Fruit fly (Drosophila melanogaster) whole organism, wandering third instar larva: ENCODE results near the gene beat-IIb.

Experiments used
- Abd-B ChIP-seq: fragments of >200 bp; optimal IDR thresholded peaks from 2 replicates; lab custom pipeline; 2017; ENCODE audit warnings: missing biosample characterization, missing genetic modification characterization
- CG32264 ChIP-seq: fragments of 200-800 bp; sonication (Bioruptor generic); optimal IDR thresholded peaks from 2 replicates; lab custom pipeline; 2016; ENCODE audit warnings: missing biosample characterization, missing genetic modification characterization
- CG9705 ChIP-seq: fragments of 200-800 bp; sonication (Bioruptor generic); optimal IDR thresholded peaks from 2 replicates; lab custom pipeline; 2018; ENCODE audit warnings: missing biosample characterization, mild to moderate bottlenecking, missing genetic modification characterization
- CrebA ChIP-seq: fragments of 200-800 bp; sonication (Bioruptor generic); optimal IDR thresholded peaks from 2 replicates; lab custom pipeline; 2016; ENCODE audit warnings: missing biosample characterization, mild to moderate bottlenecking, missing genetic modification characterization, borderline replicate concordance
- Dif ChIP-seq: fragments of 200-275, 200-300 bp; sonication (Bioruptor generic); optimal IDR thresholded peaks from 2 replicates; lab custom pipeline; 2018; ENCODE audit warnings: missing biosample characterization, missing genetic modification characterization; ENCODE audit not compliant: partially characterized antibody
- GATAd ChIP-seq: sonication (Bioruptor generic); optimal IDR thresholded peaks from 2 replicates; lab custom pipeline; 2016; ENCODE audit warnings: missing biosample characterization, missing genetic modification characterization
- HLH106 ChIP-seq: fragments of 200-800 bp; optimal IDR thresholded peaks from 3 replicates; lab custom pipeline; 2019; ENCODE audit warnings: missing biosample characterization, mild to moderate bottlenecking, missing genetic modification characterization, moderate library complexity
- Hnf4 ChIP-seq: fragments of 200-800 bp; sonication (Bioruptor generic); optimal IDR thresholded peaks from 2 replicates; lab custom pipeline; 2016; ENCODE audit warnings: missing biosample characterization, mild to moderate bottlenecking, missing genetic modification characterization
- Hr78 ChIP-seq: fragments of >200 bp; optimal IDR thresholded peaks from 2 replicates; lab custom pipeline; 2017; ENCODE audit warnings: missing biosample characterization, missing genetic modification characterization
- Hr83 ChIP-seq: fragments of 200-300 bp; sonication (Bioruptor generic); optimal IDR thresholded peaks from 2 replicates; lab custom pipeline; 2016; ENCODE audit warnings: missing biosample characterization, mild to moderate bottlenecking, missing genetic modification characterization, moderate library complexity; ENCODE audit not compliant: poor library complexity, severe bottlenecking
- Jra ChIP-seq: sonication (Bioruptor generic); optimal IDR thresholded peaks from 2 replicates; lab custom pipeline; 2016; ENCODE audit warnings: missing biosample characterization, missing genetic modification characterization
- Mio ChIP-seq: sonication (Bioruptor generic); optimal IDR thresholded peaks from 2 replicates; lab custom pipeline; 2016; ENCODE audit warnings: missing biosample characterization, missing genetic modification characterization
- Myc ChIP-seq: fragments of >200 bp; optimal IDR thresholded peaks from 2 replicates; lab custom pipeline; 2017
- N ChIP-seq: fragments of >200 bp; optimal IDR thresholded peaks from 2 replicates; lab custom pipeline; 2018; ENCODE audit warnings: missing biosample characterization, missing external identifiers, missing genetic modification characterization
- OdsH ChIP-seq: fragments of 200-800 bp; sonication (Bioruptor generic); optimal IDR thresholded peaks from 2 replicates; lab custom pipeline; 2016; ENCODE audit warnings: missing biosample characterization, mild to moderate bottlenecking, missing genetic modification characterization
- Rel ChIP-seq, 2 experiments: fragments of 200-800 bp; sonication (Bioruptor generic) in 1 of 2; optimal IDR thresholded peaks; 2 replicates in 1 of 2; 3 replicates in 1 of 2; lab custom pipeline; 2016 to 2019; ENCODE audit warnings: mild to moderate bottlenecking in 2 of 2, missing biosample characterization in 2 of 2, missing genetic modification characterization in 2 of 2, moderate library complexity in 1 of 2
- Sp1 ChIP-seq: fragments of 200-800 bp; sonication (Bioruptor generic); optimal IDR thresholded peaks from 3 replicates; lab custom pipeline; 2019; ENCODE audit warnings: missing biosample characterization, mild to moderate bottlenecking, missing genetic modification characterization, moderate library complexity
- br ChIP-seq: fragments of 200-800 bp; sonication (Bioruptor generic); optimal IDR thresholded peaks from 2 replicates; lab custom pipeline; 2016; ENCODE audit warnings: missing biosample characterization, missing genetic modification characterization
- brk ChIP-seq: fragments of 200-800 bp; sonication (Bioruptor generic); optimal IDR thresholded peaks from 2 replicates; lab custom pipeline; 2016; ENCODE audit warnings: missing biosample characterization, mild to moderate bottlenecking, missing genetic modification characterization
- dl ChIP-seq, 2 experiments: fragments of 175-275, 200-275 bp in 1 of 2; fragments of 200-275 bp in 1 of 2; sonication (Bioruptor generic); optimal IDR thresholded peaks; lab custom pipeline; 2018; ENCODE audit warnings: mild to moderate bottlenecking in 2 of 2, missing biosample characterization in 2 of 2, missing genetic modification characterization in 2 of 2, moderate library complexity in 2 of 2; ENCODE audit not compliant: partially characterized antibody in 2 of 2, insufficient read depth in 1 of 2
- dmrt93B ChIP-seq: fragments of 200-800 bp; sonication (Bioruptor generic); optimal IDR thresholded peaks from 2 replicates; lab custom pipeline; 2018; ENCODE audit warnings: missing biosample characterization, mild to moderate bottlenecking, missing genetic modification characterization
- dsf ChIP-seq: sonication (Bioruptor generic); optimal IDR thresholded peaks from 2 replicates; lab custom pipeline; 2016; ENCODE audit warnings: missing biosample characterization, missing genetic modification characterization, borderline replicate concordance
- ey ChIP-seq: fragments of 200-800 bp; sonication (Bioruptor generic); optimal IDR thresholded peaks from 2 replicates; lab custom pipeline; 2016; ENCODE audit warnings: missing biosample characterization, missing genetic modification characterization
- foxo ChIP-seq, 2 experiments: fragments of 200-800 bp; sonication (Bioruptor generic); optimal IDR thresholded peaks; 2 replicates in 1 of 2; 3 replicates in 1 of 2; lab custom pipeline; 2016 to 2017; ENCODE audit warnings: missing biosample characterization in 2 of 2, missing genetic modification characterization in 2 of 2
- fru ChIP-seq: fragments of 200-800 bp; sonication (Bioruptor generic); optimal IDR thresholded peaks from 3 replicates; lab custom pipeline; 2016; ENCODE audit warnings: missing biosample characterization, mild to moderate bottlenecking, missing genetic modification characterization
- h ChIP-seq: fragments of 200-800 bp; sonication (Bioruptor generic); optimal IDR thresholded peaks from 3 replicates; lab custom pipeline; 2016; ENCODE audit warnings: missing biosample characterization, mild to moderate bottlenecking, missing genetic modification characterization
- jim ChIP-seq: fragments of 175-275, 200-325 bp; sonication (Bioruptor generic); optimal IDR thresholded peaks from 2 replicates; lab custom pipeline; 2016; ENCODE audit warnings: missing biosample characterization, mild to moderate bottlenecking, missing genetic modification characterization
- lola ChIP-seq: fragments of >200 bp; optimal IDR thresholded peaks from 2 replicates; lab custom pipeline; 2017; ENCODE audit warnings: missing biosample characterization, missing genetic modification characterization
- pan ChIP-seq: fragments of >200 bp; optimal IDR thresholded peaks from 2 replicates; lab custom pipeline; 2017
- psq ChIP-seq: fragments of 200-800 bp; sonication (Bioruptor generic); optimal IDR thresholded peaks from 3 replicates; lab custom pipeline; 2017; ENCODE audit warnings: missing biosample characterization, mild to moderate bottlenecking, missing genetic modification characterization, moderate library complexity
- rgr ChIP-seq: fragments of 200-800 bp; sonication (Bioruptor generic); optimal IDR thresholded peaks from 3 replicates; lab custom pipeline; 2016; ENCODE audit warnings: missing biosample characterization, mild to moderate bottlenecking, missing genetic modification characterization
- sage ChIP-seq: fragments of 200-800 bp; sonication (Bioruptor generic); optimal IDR thresholded peaks from 2 replicates; lab custom pipeline; 2016; ENCODE audit warnings: missing biosample characterization, mild to moderate bottlenecking, missing genetic modification characterization
- tai ChIP-seq: sonication (Bioruptor generic); optimal IDR thresholded peaks from 2 replicates; lab custom pipeline; 2016; ENCODE audit warnings: missing biosample characterization, missing genetic modification characterization
- usp ChIP-seq: fragments of >200 bp; optimal IDR thresholded peaks from 2 replicates; lab custom pipeline; 2017; ENCODE audit warnings: missing biosample characterization, missing genetic modification characterization
- woc ChIP-seq: sonication (Bioruptor generic); optimal IDR thresholded peaks from 2 replicates; lab custom pipeline; 2016; ENCODE audit warnings: missing biosample characterization, mild to moderate bottlenecking, missing genetic modification characterization

The beat-IIb gene

DNA sequence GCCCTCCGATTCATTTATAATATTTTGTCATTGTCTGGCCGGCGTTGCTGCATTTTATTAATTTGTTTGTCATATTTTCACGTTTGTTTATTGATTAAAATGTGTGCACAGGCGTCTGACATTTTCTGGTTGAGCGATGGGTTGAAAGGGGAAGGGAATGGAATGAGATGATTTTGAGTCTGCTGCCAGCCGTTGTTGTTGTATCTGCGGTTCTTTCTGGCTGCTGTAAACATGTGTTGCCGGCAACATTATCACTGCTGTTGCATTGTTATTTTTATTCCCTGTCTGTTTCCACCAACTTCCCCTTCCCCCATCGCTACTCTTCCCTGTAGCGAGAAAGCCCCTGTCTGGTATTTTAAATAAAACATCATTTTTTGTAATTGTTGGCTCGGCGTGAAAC lies 15.6 kb downstream of the beat-IIb start:
- no peak for TF ChIP-seq OdsH (GFP tag; lab: Kevin White, UChicago)
- TF ChIP-seq tai (GFP tag; lab: Kevin White, UChicago): no peak
- no peak for TF ChIP-seq br (GFP tag; lab: Kevin White, UChicago)
- no peak for TF ChIP-seq usp
- TF ChIP-seq dl (GFP tag; optimal IDR thresholded peaks at IDR 0.05; lab: Kevin White, UChicago; ENCODE audit: insufficient read depth in 1 of 2, partially characterized antibody in 2 of 2): no peak
- TF ChIP-seq Jra (GFP tag; lab: Kevin White, UChicago): no peak
- TF ChIP-seq Hr78 (GFP tag; lab: Kevin White, UChicago): no peak
- no peak for TF ChIP-seq CrebA (GFP tag; lab: Kevin White, UChicago)
- no peak for TF ChIP-seq fru (GFP tag; lab: Kevin White, UChicago)
- TF ChIP-seq psq (GFP tag; lab: Kevin White, UChicago): no peak
- TF ChIP-seq Abd-B (GFP tag; lab: Kevin White, UChicago): no peak
- TF ChIP-seq Dif (GFP tag; lab: Kevin White, UChicago): no peak
- TF ChIP-seq CG32264 (GFP tag; lab: Kevin White, UChicago): no peak
- no peak for TF ChIP-seq ey (GFP tag; lab: Kevin White, UChicago)
- TF ChIP-seq Hr83 (GFP tag; lab: Kevin White, UChicago): no peak
- no peak for TF ChIP-seq N (GFP tag; lab: Kevin White, UChicago)
- TF ChIP-seq brk (GFP tag; lab: Kevin White, UChicago): no peak
- no peak for TF ChIP-seq foxo (GFP tag; optimal IDR thresholded peaks at IDR 0.05; lab: Kevin White, UChicago)

DNA sequence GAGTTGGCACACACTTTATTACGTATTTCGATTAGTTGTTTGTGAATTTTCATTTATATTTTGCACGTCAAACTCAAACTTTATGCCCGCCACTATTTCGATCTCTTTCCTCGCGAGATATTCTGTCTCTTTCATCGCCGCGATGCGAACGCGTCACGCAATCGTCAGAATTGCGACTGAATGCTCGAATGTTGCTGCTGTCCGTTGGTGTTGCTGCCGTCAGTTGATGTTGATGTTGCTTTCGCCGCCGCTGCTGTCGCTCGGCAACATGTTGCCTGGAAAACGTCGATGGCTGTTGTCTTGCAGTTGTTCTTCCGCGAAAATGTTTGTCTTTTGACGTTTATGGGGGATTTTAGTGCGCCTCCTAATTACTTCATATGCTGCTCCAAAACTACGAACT lies 17.1 kb downstream of the beat-IIb start:
- TF ChIP-seq HLH106 (tag; lab: Kevin White, UChicago): no peak
- TF ChIP-seq h (GFP tag; lab: Kevin White, UChicago): no peak
- TF ChIP-seq dmrt93B (GFP tag; lab: Kevin White, UChicago): no peak
- no peak for TF ChIP-seq Rel (GFP tag; optimal IDR thresholded peaks at IDR 0.05; lab: Kevin White, UChicago)
- no peak for TF ChIP-seq Rel (tag; optimal IDR thresholded peaks at IDR 0.05; lab: Kevin White, UChicago)
- TF ChIP-seq jim: no peak
- TF ChIP-seq tai (GFP tag; lab: Kevin White, UChicago): no peak
- no peak for TF ChIP-seq lola (GFP tag; lab: Kevin White, UChicago)
- TF ChIP-seq fru (GFP tag; lab: Kevin White, UChicago): no peak
- TF ChIP-seq pan (lab: Kevin White, UChicago): no peak
- no peak for TF ChIP-seq CrebA (GFP tag; lab: Kevin White, UChicago)
- no peak for TF ChIP-seq GATAd (GFP tag; lab: Kevin White, UChicago)
- no peak for TF ChIP-seq Hnf4 (GFP tag; lab: Kevin White, UChicago)
- TF ChIP-seq foxo (GFP tag; optimal IDR thresholded peaks at IDR 0.05; lab: Kevin White, UChicago): no peak
- no peak for TF ChIP-seq Jra (GFP tag; lab: Kevin White, UChicago)

DNA sequence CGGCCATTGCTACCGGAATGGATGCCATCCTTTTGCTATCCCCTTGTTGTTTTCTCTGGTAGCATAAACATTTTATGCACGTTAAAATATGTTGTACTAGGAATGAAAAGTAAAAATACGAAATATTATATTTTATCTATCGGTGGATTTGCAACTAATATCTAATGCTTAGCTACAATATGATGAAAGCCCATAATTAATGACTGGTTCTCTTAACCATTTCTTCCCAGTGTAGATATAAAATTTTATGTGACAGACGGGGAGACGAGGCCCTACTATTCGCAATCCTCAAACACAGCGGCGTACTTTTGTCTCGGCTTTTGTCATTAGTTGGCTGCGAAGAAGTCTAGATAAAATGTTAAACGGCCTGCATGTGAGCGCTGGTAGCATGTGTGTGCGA lies 27.9 kb downstream of the beat-IIb start:
- TF ChIP-seq lola (GFP tag; lab: Kevin White, UChicago) (no peak), fru (GFP tag; lab: Kevin White, UChicago) (no peak), jim (no peak), Myc (lab: Kevin White, UChicago) (no peak), Hr83 (GFP tag; lab: Kevin White, UChicago) (no peak), OdsH (GFP tag; lab: Kevin White, UChicago) (no peak), foxo (GFP tag; optimal IDR thresholded peaks at IDR 0.05; lab: Kevin White, UChicago) (no peak), Dif (GFP tag; lab: Kevin White, UChicago) (no peak), usp (no peak), sage (no peak), Hnf4 (GFP tag; lab: Kevin White, UChicago) (no peak), dsf (GFP tag; lab: Kevin White, UChicago) (no peak), brk (GFP tag; lab: Kevin White, UChicago) (no peak), Mio (GFP tag; lab: Kevin White, UChicago) (no peak), Sp1 (GFP tag; lab: Kevin White, UChicago) (no peak), pan (lab: Kevin White, UChicago) (no peak), Hr78 (GFP tag; lab: Kevin White, UChicago) (no peak)
- TF ChIP-seq, all 38 proteins: peak for 0

DNA sequence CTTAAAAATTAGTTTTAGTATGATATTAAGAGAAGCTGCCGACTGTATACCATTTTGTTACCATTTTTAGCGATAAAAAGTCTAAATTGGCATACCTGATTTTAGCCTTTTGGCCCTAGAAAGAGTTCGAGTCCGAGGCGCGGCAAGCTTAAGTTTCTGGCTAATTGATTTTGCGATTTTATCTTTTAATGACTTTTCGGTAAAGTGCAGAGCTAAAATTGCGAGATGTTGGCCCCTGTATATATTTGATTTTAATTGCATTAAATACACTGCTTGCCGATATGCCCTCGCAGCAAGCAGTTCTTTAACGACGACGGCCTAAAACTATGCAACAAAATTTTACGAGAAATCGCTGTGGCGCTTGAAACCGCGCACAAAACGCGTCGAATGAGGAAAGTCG lies 33.3 kb downstream of the beat-IIb start:
- TF ChIP-seq rgr: peak; percentile 15
- no peak for TF ChIP-seq dl (GFP tag; optimal IDR thresholded peaks at IDR 0.05; lab: Kevin White, UChicago; ENCODE audit: insufficient read depth in 1 of 2, partially characterized antibody in 2 of 2)
- TF ChIP-seq foxo (GFP tag; optimal IDR thresholded peaks at IDR 0.05; lab: Kevin White, UChicago): peak in 1 of 2 experiments; percentile 13
- no peak for TF ChIP-seq woc (GFP tag; lab: Kevin White, UChicago)
- TF ChIP-seq Dif (GFP tag; lab: Kevin White, UChicago): no peak
- no peak for TF ChIP-seq lola (GFP tag; lab: Kevin White, UChicago)
- TF ChIP-seq CG9705 (GFP tag; lab: Kevin White, UChicago): no peak
- peak; percentile 84 for TF ChIP-seq Myc (lab: Kevin White, UChicago)
